Worm (Caenorhabditis elegans) whole organism, early embryonic: ENCODE measurements around the gene C33H5.13.

Source experiments
- F13C5.2 ChIP-seq: sonication (generic microtip); optimal IDR thresholded peaks from 2 replicates; lab custom pipeline; 2017; ENCODE audit warnings: mild to moderate bottlenecking, missing genetic modification characterization, inconsistent platforms, missing compliant biosample characterization
- aly-1 ChIP-seq: sonication (generic microtip); optimal IDR thresholded peaks from 2 replicates; lab custom pipeline; 2016; ENCODE audit warnings: missing genetic modification characterization, missing compliant biosample characterization
- ama-1 ChIP-seq: fragments of 150-350 bp; optimal IDR thresholded peaks from 2 replicates; lab custom pipeline; 2014
- ceh-13 ChIP-seq: fragments of 200-800 bp; sonication (Bioruptor generic); optimal IDR thresholded peaks from 2 replicates; lab custom pipeline; 2018; ENCODE audit warnings: mild to moderate bottlenecking, missing genetic modification characterization, missing compliant biosample characterization
- ceh-36 ChIP-seq: sonication (generic microtip); optimal IDR thresholded peaks from 2 replicates; lab custom pipeline; 2016; ENCODE audit warnings: missing genetic modification characterization, inconsistent platforms, missing compliant biosample characterization
- ets-7 ChIP-seq: sonication (generic microtip); optimal IDR thresholded peaks from 2 replicates; lab custom pipeline; 2016; ENCODE audit warnings: missing genotype, missing genetic modification characterization, missing compliant biosample characterization
- hmbx-1 ChIP-seq: sonication (generic microtip); optimal IDR thresholded peaks from 2 replicates; lab custom pipeline; 2016; ENCODE audit warnings: mild to moderate bottlenecking, missing genetic modification characterization, missing compliant biosample characterization
- hmg-4 ChIP-seq: fragments of 200-800 bp; sonication (Bioruptor generic); optimal IDR thresholded peaks from 2 replicates; lab custom pipeline; 2018; ENCODE audit warnings: mild to moderate bottlenecking, missing genetic modification characterization, missing compliant biosample characterization
- hnd-1 ChIP-seq: sonication (generic microtip); optimal IDR thresholded peaks from 2 replicates; lab custom pipeline; 2016; ENCODE audit warnings: missing genetic modification characterization, missing compliant biosample characterization
- pes-1 ChIP-seq: fragments of 200-800 bp; sonication (Bioruptor generic); IDR thresholded peaks from 2 replicates; pipeline ENCODE4 v1.3.6; 2022; ENCODE audit warnings: missing genetic modification reagents, missing genetic modification characterization, missing compliant biosample characterization
- sea-1 ChIP-seq: fragments of 200-800 bp; sonication (Bioruptor generic); conservative IDR thresholded peaks from 2 replicates; pipeline ENCODE4 v1.3.6; 2022; ENCODE audit warnings: missing genetic modification characterization, missing compliant biosample characterization
- tbx-37 ChIP-seq: fragments of 200-800 bp; sonication (Bioruptor generic); conservative IDR thresholded peaks from 2 replicates; pipeline ENCODE4 v1.3.6; 2022; ENCODE audit warnings: missing genetic modification reagents, missing genetic modification characterization, missing compliant biosample characterization
- tra-4 ChIP-seq: sonication (generic microtip); optimal IDR thresholded peaks from 2 replicates; lab custom pipeline; 2017; ENCODE audit warnings: missing genetic modification characterization, missing compliant biosample characterization

C33H5.13 gene

ce11 chrIV:7753108-7753507 lies 39.0 kb downstream of the C33H5.13 start, which contains the start of gene col-14:
Gene col-14, plus strand, starts transcription at chrIV:7753408.
- TF ChIP-seq hnd-1 (tag; lab: Kevin White, UChicago), result no peak
- TF ChIP-seq pes-1, result no peak
- TF ChIP-seq tra-4 (tag; lab: Kevin White, UChicago), result no peak

- TF ChIP-seq sea-1 (no peak), hmg-4 (no peak), ama-1 (lab: Kevin White, UChicago) (no peak), ets-7 (no peak), ceh-36 (no peak), aly-1 (tag; lab: Kevin White, UChicago) (no peak), hnd-1 (tag; lab: Kevin White, UChicago) (no peak), hmbx-1 (tag; lab: Kevin White, UChicago) (no peak)
Observed at ce11 chrIV:7747838-7748237, 44.2 kb downstream of the C33H5.13 start, which contains the start of gene klo-1. Gene klo-1, minus strand, starts transcription at chrIV:7748225.

- TF ChIP-seq tbx-37 (GFP tag; lab: Robert Waterston, UW), result no peak
- no peak for TF ChIP-seq F13C5.2
- TF ChIP-seq hnd-1 (tag; lab: Kevin White, UChicago), result no peak
- no peak for TF ChIP-seq hmbx-1 (tag; lab: Kevin White, UChicago)
- TF ChIP-seq ceh-13 (GFP tag; lab: Kevin White, UChicago), result no peak
- no peak for TF ChIP-seq sea-1
- no peak for TF ChIP-seq hmg-4
- TF ChIP-seq tra-4 (tag; lab: Kevin White, UChicago), result no peak
- no peak for TF ChIP-seq ama-1 (lab: Kevin White, UChicago)
- TF ChIP-seq pes-1, result no peak
Observed at ce11 chrIV:7743539-7743938, 48.5 kb downstream of the C33H5.13 start, which contains the start of gene npr-35. Gene npr-35, plus strand, starts transcription at chrIV:7743839.
